Fruit fly (Drosophila melanogaster) Kc167 (cell line): ENCODE results near the gene Cpr72Ea.

Experiments used
- Myc ChIP-seq: fragments of >200 bp; optimal IDR thresholded peaks from 2 replicates; lab custom pipeline; 2017; ENCODE audit warnings: missing external identifiers
- Sin3A ChIP-seq: fragments of >200 bp; optimal IDR thresholded peaks from 2 replicates; lab custom pipeline; 2018; ENCODE audit warnings: missing external identifiers
- h ChIP-seq: fragments of >200 bp; optimal IDR thresholded peaks from 3 replicates; lab custom pipeline; 2018; ENCODE audit warnings: missing external identifiers
- insv ChIP-seq: fragments of >200 bp; optimal IDR thresholded peaks from 3 replicates; lab custom pipeline; 2018; ENCODE audit warnings: missing external identifiers
- psq ChIP-seq: fragments of >200 bp; optimal IDR thresholded peaks from 2 replicates; lab custom pipeline; 2017; ENCODE audit warnings: missing external identifiers
- ttk ChIP-seq: sonication (Bioruptor generic); optimal IDR thresholded peaks from 2 replicates; lab custom pipeline; 2017; ENCODE audit warnings: missing external identifiers

The Cpr72Ea gene

dm6 chr3L:16402253-16402652, 39.9 kb downstream of the Cpr72Ea start:
- TF ChIP-seq ttk (lab: Kevin White, UChicago) = no peak
- TF ChIP-seq Sin3A (lab: Kevin White, UChicago) = no peak
- TF ChIP-seq h (lab: Kevin White, UChicago) = no peak
- no peak for TF ChIP-seq psq (lab: Kevin White, UChicago)
- TF ChIP-seq Myc = no peak
- no peak for TF ChIP-seq insv (lab: Kevin White, UChicago)

- no peak for TF ChIP-seq h (lab: Kevin White, UChicago)
- TF ChIP-seq insv (lab: Kevin White, UChicago) = no peak
- no peak for TF ChIP-seq ttk (lab: Kevin White, UChicago)
These were observed 45.6 kb downstream of the Cpr72Ea start for dm6 chr3L:16407815-16408608.

dm6 chr3L:16408609-16409439, 46.4 kb downstream of the Cpr72Ea start:
- TF ChIP-seq insv (lab: Kevin White, UChicago) (no peak), Sin3A (lab: Kevin White, UChicago) (no peak), Myc (no peak), h (lab: Kevin White, UChicago) (no peak), ttk (lab: Kevin White, UChicago) (no peak)

- TF ChIP-seq h (lab: Kevin White, UChicago) (no peak), ttk (lab: Kevin White, UChicago) (no peak), Sin3A (lab: Kevin White, UChicago) (no peak), Myc (no peak), psq (lab: Kevin White, UChicago) (no peak), insv (lab: Kevin White, UChicago) (no peak)
These were observed 47.2 kb downstream of the Cpr72Ea start for dm6 chr3L:16409440-16410233.

dm6 chr3L:16410234-16411119, 48.1 kb downstream of the Cpr72Ea start:
- TF ChIP-seq ttk (lab: Kevin White, UChicago) = no peak
- TF ChIP-seq Myc = no peak
- no peak for TF ChIP-seq insv (lab: Kevin White, UChicago)

- TF ChIP-seq Myc (no peak), insv (lab: Kevin White, UChicago) (no peak), psq (lab: Kevin White, UChicago) (no peak), ttk (lab: Kevin White, UChicago) (no peak), Sin3A (lab: Kevin White, UChicago) (no peak), h (lab: Kevin White, UChicago) (no peak)
These were observed 49.2 kb downstream of the Cpr72Ea start, which contains the start of gene fax for dm6 chr3L:16411566-16411965. Gene fax, minus strand, starts transcription at chr3L:16411828.

- TF ChIP-seq psq (lab: Kevin White, UChicago) (no peak), Sin3A (lab: Kevin White, UChicago) (no peak), ttk (lab: Kevin White, UChicago) (no peak), insv (lab: Kevin White, UChicago) (no peak), Myc (no peak), h (lab: Kevin White, UChicago) (no peak)
These were observed 50.1 kb downstream of the Cpr72Ea start, which contains the start of gene Serinc for dm6 chr3L:16412394-16412950. Gene Serinc, plus strand, starts transcription at chr3L:16412722.
